Fruit fly (Drosophila melanogaster): ENCODE measurements around the gene Gs1.
A peak's percentile ranks its signal among the peaks of the same experiment; 100 is the strongest.

Gene Gs1

DNA sequence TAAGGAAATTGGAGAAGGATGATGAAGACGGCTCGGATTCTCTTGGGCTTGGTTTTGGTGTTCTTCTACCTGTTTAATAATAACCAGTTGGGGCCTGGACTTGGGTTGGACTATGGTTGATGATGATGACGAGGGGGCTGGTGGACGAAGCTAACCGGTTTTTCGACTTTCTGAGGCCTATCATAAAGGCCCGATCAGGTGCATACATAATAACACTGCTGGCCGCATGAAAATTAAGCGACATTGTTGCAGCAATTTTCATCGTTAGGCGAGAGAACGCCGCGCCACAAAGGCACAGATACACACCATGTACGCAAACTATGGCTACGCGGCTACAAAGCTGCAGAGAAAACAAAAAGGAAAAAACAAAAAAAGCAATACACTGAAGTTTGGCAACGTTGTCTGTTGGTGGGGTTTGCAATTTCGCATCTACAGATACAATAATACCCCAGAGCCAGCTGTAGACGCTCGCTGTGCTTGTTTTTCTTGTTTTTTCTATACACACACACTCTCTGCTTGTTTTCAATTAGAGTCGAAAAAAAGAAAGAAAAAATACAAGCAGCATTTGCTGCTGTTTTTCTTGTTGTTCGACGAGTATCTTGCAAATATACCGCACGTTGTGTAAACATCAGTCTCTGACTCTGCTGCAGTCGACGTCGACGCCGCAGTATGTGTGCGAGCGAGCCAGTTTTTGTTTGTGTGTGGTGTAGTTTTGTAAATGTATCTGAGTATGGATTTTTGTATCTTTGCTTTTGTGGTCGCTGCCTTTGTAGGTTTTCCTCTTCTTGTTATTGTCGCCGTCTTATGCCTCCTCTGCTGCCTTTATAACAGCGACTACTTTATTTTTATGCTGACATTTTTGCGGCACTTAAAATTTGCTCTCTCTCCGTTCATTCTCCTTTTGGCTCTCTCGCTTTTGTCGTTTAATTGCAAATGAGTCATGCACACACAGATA, 34.5 kb downstream of the Gs1 start (continued):
- TF ChIP-seq cad (GFP tag; optimal IDR thresholded peaks at IDR 0.05) = no peak
- TF ChIP-seq sim (GFP tag; IDR thresholded peaks at IDR 0.05) = no peak
- peak in 1 of 3 experiments; percentile 34 for TF ChIP-seq lola (GFP tag; optimal IDR thresholded peaks at IDR 0.05)
- peak; percentile 78 for TF ChIP-seq CG1233 (GFP tag; optimal IDR thresholded peaks at IDR 0.05)
- TF ChIP-seq zfh2 (GFP tag; optimal IDR thresholded peaks at IDR 0.05) = peak; percentile 45
- peak; percentile 62 for TF ChIP-seq bab2 (GFP tag; optimal IDR thresholded peaks at IDR 0.05)
- peak; percentile 21 for TF ChIP-seq oc (tag; optimal IDR thresholded peaks at IDR 0.05)
- TF ChIP-seq CG9797 (GFP tag; optimal IDR thresholded peaks at IDR 0.05) = no peak
- TF ChIP-seq hb (GFP tag; IDR thresholded peaks at IDR 0.05; ENCODE audit: partially characterized antibody) = no peak
- peak; percentile 87 for TF ChIP-seq CG17385 (GFP tag; optimal IDR thresholded peaks at IDR 0.05)
- no peak for TF ChIP-seq ato (GFP tag; IDR thresholded peaks at IDR 0.05; ENCODE audit: partially characterized antibody)
- TF ChIP-seq CG17912 (GFP tag; optimal IDR thresholded peaks at IDR 0.05) = peak; percentile 85
- peak; percentile 15 for TF ChIP-seq crc (GFP tag; optimal IDR thresholded peaks at IDR 0.05)
- TF ChIP-seq Kr (GFP tag; optimal IDR thresholded peaks at IDR 0.05) = peak; percentile 87
- peak; percentile 81 for TF ChIP-seq ATbp (GFP tag; optimal IDR thresholded peaks at IDR 0.05)
- no peak for TF ChIP-seq CG16779 (GFP tag; IDR thresholded peaks at IDR 0.05)
- TF ChIP-seq CG9876 (GFP tag; optimal IDR thresholded peaks at IDR 0.05) = no peak
- TF ChIP-seq pnt (GFP tag; optimal IDR thresholded peaks at IDR 0.05) = no peak
- TF ChIP-seq yki (optimal IDR thresholded peaks at IDR 0.05) = no peak
- peak; percentile 72 for TF ChIP-seq CG13624 (GFP tag; optimal IDR thresholded peaks at IDR 0.05)
- TF ChIP-seq sna (GFP tag; IDR thresholded peaks at IDR 0.05; ENCODE audit: partially characterized antibody) = no peak
- TF ChIP-seq CG18011 (GFP tag; optimal IDR thresholded peaks at IDR 0.05) = peak; percentile 39
- TF ChIP-seq Mrtf (GFP tag; IDR thresholded peaks at IDR 0.05) = no peak
- no peak for TF ChIP-seq dati (GFP tag; IDR thresholded peaks at IDR 0.05)
- peak; percentile 75 for TF ChIP-seq gem (tag; optimal IDR thresholded peaks at IDR 0.05)
- peak; percentile 59 for TF ChIP-seq grn (GFP tag; optimal IDR thresholded peaks at IDR 0.05)
- TF ChIP-seq CG9727 (GFP tag; optimal IDR thresholded peaks at IDR 0.05) = peak; percentile 85
- TF ChIP-seq CG3163 (GFP tag; optimal IDR thresholded peaks at IDR 0.05) = peak; percentile 42
- TF ChIP-seq CG5953 (GFP tag; IDR thresholded peaks at IDR 0.05) = no peak
- peak; percentile 55 for TF ChIP-seq zen (tag; optimal IDR thresholded peaks at IDR 0.05)
- no peak for TF ChIP-seq Bgb (GFP tag; IDR thresholded peaks at IDR 0.05; ENCODE audit: partially characterized antibody)
- peak; percentile 87 for TF ChIP-seq schlank (tag; optimal IDR thresholded peaks at IDR 0.05)
- TF ChIP-seq CG10462 (GFP tag; optimal IDR thresholded peaks at IDR 0.05) = no peak
- TF ChIP-seq mld (GFP tag; IDR thresholded peaks at IDR 0.05; ENCODE audit: partially characterized antibody) = no peak
- TF ChIP-seq CG12071 (GFP tag; optimal IDR thresholded peaks at IDR 0.05) = peak; percentile 89
- peak; percentile 2 for TF ChIP-seq Dad (GFP tag; optimal IDR thresholded peaks at IDR 0.05)
- no peak for TF ChIP-seq BEAF-32 (GFP tag; optimal IDR thresholded peaks at IDR 0.05)
- no peak for TF ChIP-seq CG17328 (GFP tag; IDR thresholded peaks at IDR 0.05)
- TF ChIP-seq CG8765 (GFP tag; IDR thresholded peaks at IDR 0.05) = no peak
- peak; percentile 80 for TF ChIP-seq Meics (GFP tag; optimal IDR thresholded peaks at IDR 0.05)
- no peak for TF ChIP-seq z (GFP tag; IDR thresholded peaks at IDR 0.05)
- TF ChIP-seq fd102C (GFP tag; optimal IDR thresholded peaks at IDR 0.05) = peak; percentile 49
- no peak for TF ChIP-seq nerfin-2 (GFP tag; IDR thresholded peaks at IDR 0.05; ENCODE audit: partially characterized antibody)
- TF ChIP-seq CG11560 (tag; IDR thresholded peaks at IDR 0.05) = no peak
- no peak for TF ChIP-seq CG14014 (GFP tag; IDR thresholded peaks at IDR 0.05)
- peak; percentile 21 for TF ChIP-seq pum (GFP tag; optimal IDR thresholded peaks at IDR 0.05)
- peak in 1 of 2 experiments; percentile 94 for TF ChIP-seq tll (GFP tag; optimal IDR thresholded peaks at IDR 0.05)
- TF ChIP-seq zfh1 (GFP tag; IDR thresholded peaks at IDR 0.05) = no peak

Measured in whole organism, embryonic.